Worm (Caenorhabditis elegans) whole organism, L4/young adult: ENCODE results near the gene atg-18.

ENCODE experiments used
- W03F9.2 ChIP-seq: fragments of 150-350 bp; optimal IDR thresholded peaks from 2 replicates; lab custom pipeline; 2014; ENCODE audit warnings: missing biosample characterization, missing genetic modification characterization
- dao-5 ChIP-seq: sonication (generic microtip); optimal IDR thresholded peaks from 2 replicates; lab custom pipeline; 2016; ENCODE audit warnings: missing genotype, missing genetic modification characterization, moderate library complexity, missing compliant biosample characterization
- him-1 ChIP-seq: sonication (generic microtip); optimal IDR thresholded peaks from 2 replicates; lab custom pipeline; 2016; ENCODE audit warnings: missing genotype, missing genetic modification reagents, missing genetic modification characterization, missing compliant biosample characterization

- TF ChIP-seq him-1 (tag; lab: Kevin White, UChicago) (no peak), W03F9.2 (tag; lab: Kevin White, UChicago) (no peak), dao-5 (tag; lab: Kevin White, UChicago) (no peak)
Observed at ce11 chrV:8592691-8593307, 38.3 kb downstream of the atg-18 start.
